Worm (Caenorhabditis elegans) whole organism, L4 larva: ENCODE measurements around the gene T13A10.64.
A peak's percentile ranks its signal among the peaks of the same experiment; 100 is the strongest.

Source experiments
- F10B5.3 ChIP-seq: sonication (generic microtip); optimal IDR thresholded peaks from 2 replicates; lab custom pipeline; 2016; ENCODE audit warnings: mild to moderate bottlenecking, missing genetic modification characterization, missing compliant biosample characterization
- nhr-77 ChIP-seq: fragments of 150-350 bp; optimal IDR thresholded peaks from 2 replicates; lab custom pipeline; 2014; ENCODE audit warnings: missing biosample characterization, missing genetic modification characterization
- ztf-7 ChIP-seq: fragments of 150-350 bp; optimal IDR thresholded peaks from 2 replicates; lab custom pipeline; 2014; ENCODE audit warnings: missing biosample characterization, missing genetic modification characterization

DNA sequence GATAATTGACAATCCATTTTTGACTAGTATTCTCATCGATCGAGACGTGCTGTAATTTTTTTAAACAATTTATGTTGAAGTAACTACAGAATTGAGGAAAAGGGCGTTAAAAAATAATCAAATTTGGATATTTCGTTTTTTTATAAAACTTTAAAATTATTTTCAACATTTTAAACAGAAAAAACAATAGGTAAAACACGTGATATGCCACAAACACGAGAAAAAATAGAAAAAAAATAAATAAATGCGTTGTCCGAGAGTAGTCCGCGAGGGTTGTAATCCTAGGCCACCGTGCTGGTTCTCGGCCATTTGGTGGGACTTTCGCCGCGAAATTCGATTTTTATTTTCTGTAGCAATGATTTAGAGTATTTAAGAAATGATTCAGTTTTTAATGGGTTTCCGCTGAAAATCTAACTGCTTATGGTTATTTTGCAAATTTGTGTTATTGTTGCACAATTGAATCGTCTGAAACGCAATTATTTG lies 48.4 kb upstream of the T13A10.64 start, which contains the start of gene C49A9.10:
- TF ChIP-seq ztf-7 (tag; lab: Kevin White, UChicago) (peak; percentile 55), nhr-77 (tag; lab: Kevin White, UChicago) (peak; percentile 59), F10B5.3 (peak; percentile 59)
